Worm (Caenorhabditis elegans) whole organism, L3 larva: Measurements from ENCODE around the gene C02G6.2.

ENCODE experiments used
- ceh-82 ChIP-seq: fragments of 150-350 bp; optimal IDR thresholded peaks from 2 replicates; lab custom pipeline; 2014; ENCODE audit warnings: missing biosample characterization, missing genetic modification characterization
- jun-1 ChIP-seq: fragments of 150-350 bp; optimal IDR thresholded peaks from 2 replicates; lab custom pipeline; 2014; ENCODE audit warnings: missing biosample characterization, missing genetic modification reagents, missing genetic modification characterization
- lsy-12 ChIP-seq: sonication (generic microtip); optimal IDR thresholded peaks from 2 replicates; lab custom pipeline; 2016; ENCODE audit warnings: mild to moderate bottlenecking, missing genetic modification characterization, missing compliant biosample characterization
- mml-1 ChIP-seq: fragments of 150-350 bp; sonication (generic microtip); optimal IDR thresholded peaks from 3 replicates; lab custom pipeline; 2014; ENCODE audit warnings: missing biosample characterization, missing genetic modification characterization
- nhr-11 ChIP-seq: fragments of 150-350 bp; optimal IDR thresholded peaks from 2 replicates; lab custom pipeline; 2014; ENCODE audit warnings: missing biosample characterization, missing genetic modification characterization
- nhr-12 ChIP-seq: fragments of 150-350 bp; optimal IDR thresholded peaks from 2 replicates; lab custom pipeline; 2014; ENCODE audit warnings: missing biosample characterization, missing genetic modification characterization
- pha-4 ChIP-seq: fragments of 150-350 bp; optimal IDR thresholded peaks from 2 replicates; lab custom pipeline; 2014; ENCODE audit warnings: missing biosample characterization, missing genetic modification reagents, missing genetic modification characterization
- pqm-1 ChIP-seq: fragments of 150-350 bp; optimal IDR thresholded peaks from 2 replicates; lab custom pipeline; 2017; ENCODE audit warnings: missing biosample characterization, missing genetic modification characterization, inconsistent platforms
- unc-62 ChIP-seq: fragments of 150-350 bp; sonication (generic microtip); optimal IDR thresholded peaks from 4 replicates; lab custom pipeline; 2014; ENCODE audit warnings: missing biosample characterization, missing genetic modification reagents, missing genetic modification characterization
- zag-1 ChIP-seq: fragments of 150-350 bp; optimal IDR thresholded peaks from 2 replicates; lab custom pipeline; 2014; ENCODE audit warnings: missing biosample characterization, missing genetic modification characterization
- ztf-11 ChIP-seq: fragments of 150-350 bp; optimal IDR thresholded peaks from 2 replicates; lab custom pipeline; 2014; ENCODE audit warnings: missing biosample characterization, missing genetic modification characterization

- TF ChIP-seq zag-1 (tag; lab: Kevin White, UChicago) (no peak), nhr-11 (tag; lab: Kevin White, UChicago) (no peak), pqm-1 (no peak), lsy-12 (tag; lab: Kevin White, UChicago) (no peak), ztf-11 (no peak), nhr-12 (no peak), ceh-82 (tag; lab: Kevin White, UChicago) (no peak), mml-1 (tag; lab: Kevin White, UChicago) (no peak), unc-62 (no peak), pha-4 (tag; lab: Kevin White, UChicago) (no peak), jun-1 (no peak)
These were observed 38.3 kb upstream of the C02G6.2 start, which contains the start of gene srh-76 for ce11 chrV:5833531-5833930.
